Worm (Caenorhabditis elegans) whole organism, L4 larva: ENCODE results near the gene jmjd-3.1.
"Not testable (repeated sequence)": the region's sequence is repeated elsewhere in the genome, so short reads cannot be mapped to it uniquely, and the experiment has no call there.

Experiments
- nhr-11 ChIP-seq: fragments of 150-350 bp; optimal IDR thresholded peaks from 2 replicates; lab custom pipeline; 2014; ENCODE audit warnings: missing biosample characterization, missing genetic modification characterization
- pha-4 ChIP-seq, 2 experiments: fragments of 150-350 bp in 1 of 2; fragments of 200-800 bp in 1 of 2; sonication (Bioruptor generic) in 1 of 2; IDR thresholded peaks in 1 of 2; optimal IDR thresholded peaks in 1 of 2; 2 replicates each; pipeline versions ENCODE4 v1.3.6 to Lab custom; 2014 to 2022; ENCODE audit warnings: missing genetic modification characterization in 2 of 2, missing genetic modification reagents in 2 of 2, missing biosample characterization in 1 of 2, missing compliant biosample characterization in 1 of 2

DNA sequence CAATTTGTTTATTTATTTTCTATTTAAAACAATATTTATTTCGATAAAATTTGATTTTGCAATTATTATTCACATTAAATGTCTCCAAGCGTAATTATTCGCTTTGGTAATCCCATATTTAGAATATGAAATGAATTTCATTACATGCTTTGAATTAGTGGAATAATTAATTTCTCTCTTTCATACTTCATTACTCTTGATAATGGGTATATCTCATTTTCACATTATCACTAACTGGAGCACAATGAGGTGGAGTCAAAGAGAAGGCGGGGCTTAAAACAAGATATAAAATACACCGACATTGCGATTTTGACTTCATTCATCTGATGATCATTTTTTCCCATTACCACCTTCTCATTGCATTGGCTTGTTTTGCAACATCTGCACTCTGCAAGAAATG lies 39.8 kb downstream of the jmjd-3.1 start, which contains the start of gene K01A12.4:
- TF ChIP-seq pha-4 (GFP tag; IDR thresholded peaks at IDR 0.05; lab: Robert Waterston, UW); pha-4 (tag; optimal IDR thresholded peaks at IDR 0.05; lab: Kevin White, UChicago); nhr-11 (tag; lab: Kevin White, UChicago): not testable (repeated sequence)
